Worm (Caenorhabditis elegans) whole organism, young adult: Measurements from ENCODE around the gene pbo-1.
A peak's percentile ranks its signal among the peaks of the same experiment; 100 is the strongest.

Experiments used
- C06A6.2 ChIP-seq: fragments of 200-800 bp; sonication (Bioruptor generic); conservative IDR thresholded peaks from 2 replicates; pipeline ENCODE4 v1.3.6; 2022; ENCODE audit warnings: missing genetic modification characterization, missing compliant biosample characterization
- F57C9.4 ChIP-seq: sonication (generic microtip); optimal IDR thresholded peaks from 2 replicates; lab custom pipeline; 2017; ENCODE audit warnings: mild to moderate bottlenecking, missing genetic modification characterization, missing compliant biosample characterization
- aptf-2 ChIP-seq: fragments of 200-800 bp; sonication (Bioruptor generic); conservative IDR thresholded peaks from 2 replicates; pipeline ENCODE4 v1.3.6; 2022; ENCODE audit warnings: missing genetic modification reagents, missing genetic modification characterization, missing compliant biosample characterization
- aptf-3 ChIP-seq: fragments of 200-800 bp; sonication (Bioruptor generic); IDR thresholded peaks from 2 replicates; pipeline ENCODE4 v1.3.6; 2022; ENCODE audit warnings: missing genetic modification characterization, missing compliant biosample characterization
- attf-5 ChIP-seq: fragments of 200-800 bp; sonication (Bioruptor generic); optimal IDR thresholded peaks from 2 replicates; lab custom pipeline; 2018; ENCODE audit warnings: mild to moderate bottlenecking, missing genetic modification characterization, missing compliant biosample characterization
- cebp-1 ChIP-seq, 2 experiments: fragments of 200-800 bp in 1 of 2; sonication (Bioruptor generic) in 1 of 2; sonication (generic microtip) in 1 of 2; IDR thresholded peaks in 1 of 2; optimal IDR thresholded peaks in 1 of 2; 2 replicates each; pipeline versions ENCODE4 v1.3.6 to Lab custom; 2017 to 2022; ENCODE audit warnings: missing compliant biosample characterization in 2 of 2, missing genetic modification characterization in 2 of 2, mild to moderate bottlenecking in 1 of 2, missing genetic modification reagents in 1 of 2, moderate library complexity in 1 of 2
- ceh-100 ChIP-seq: fragments of 200-800 bp; sonication (Bioruptor generic); IDR thresholded peaks from 2 replicates; pipeline ENCODE4 v1.3.6; 2022; ENCODE audit warnings: missing genetic modification reagents, missing genetic modification characterization, missing compliant biosample characterization
- ceh-27 ChIP-seq: fragments of 200-800 bp; sonication (Bioruptor generic); optimal IDR thresholded peaks from 2 replicates; lab custom pipeline; 2018; ENCODE audit warnings: mild to moderate bottlenecking, missing genetic modification characterization, moderate library complexity, missing compliant biosample characterization
- dox-1 ChIP-seq: fragments of 200-800 bp; sonication (Bioruptor generic); IDR thresholded peaks from 2 replicates; pipeline ENCODE4 v1.3.6; 2022; ENCODE audit warnings: missing genetic modification reagents, missing genetic modification characterization, missing compliant biosample characterization
- dpl-1 ChIP-seq: fragments of 150-350 bp; optimal IDR thresholded peaks from 2 replicates; lab custom pipeline; 2014; ENCODE audit warnings: missing biosample characterization, missing genetic modification reagents, missing genetic modification characterization
- egl-18 ChIP-seq: fragments of 200-800 bp; sonication (Bioruptor generic); IDR thresholded peaks from 2 replicates; pipeline ENCODE4 v1.3.6; 2022; ENCODE audit warnings: missing genetic modification reagents, missing genetic modification characterization, missing compliant biosample characterization
- gei-17 ChIP-seq: fragments of 200-800 bp; sonication (Bioruptor generic); optimal IDR thresholded peaks from 2 replicates; lab custom pipeline; 2018; ENCODE audit warnings: mild to moderate bottlenecking, missing genetic modification characterization, missing compliant biosample characterization
- him-1 ChIP-seq: sonication (generic microtip); optimal IDR thresholded peaks from 2 replicates; lab custom pipeline; 2016; ENCODE audit warnings: missing genotype, missing genetic modification reagents, missing genetic modification characterization, missing compliant biosample characterization
- hmg-1.2 ChIP-seq: fragments of 200-800 bp; sonication (Bioruptor generic); IDR thresholded peaks from 2 replicates; pipeline ENCODE4 v1.3.6; 2022; ENCODE audit warnings: missing genetic modification reagents, missing genetic modification characterization, missing compliant biosample characterization
- let-526 ChIP-seq: fragments of 200-800 bp; sonication (Bioruptor generic); IDR thresholded peaks from 2 replicates; pipeline ENCODE4 v1.3.6; 2022; ENCODE audit warnings: missing genetic modification reagents, missing genetic modification characterization, missing compliant biosample characterization
- lin-40 ChIP-seq: sonication (generic microtip); optimal IDR thresholded peaks from 2 replicates; lab custom pipeline; 2016; ENCODE audit warnings: missing genetic modification characterization, mild to moderate bottlenecking, missing compliant biosample characterization, missing genotype, missing genetic modification reagents
- lir-1 ChIP-seq: fragments of 200-800 bp; sonication (Bioruptor generic); conservative IDR thresholded peaks from 2 replicates; pipeline ENCODE4 v1.3.6; 2022; ENCODE audit warnings: missing genetic modification reagents, missing genetic modification characterization, missing compliant biosample characterization
- lsl-1 ChIP-seq: fragments of 200-800 bp; sonication (Bioruptor generic); optimal IDR thresholded peaks from 2 replicates; lab custom pipeline; 2018; ENCODE audit warnings: mild to moderate bottlenecking, missing genetic modification characterization, moderate library complexity, missing compliant biosample characterization
- lsy-27 ChIP-seq: sonication (generic microtip); optimal IDR thresholded peaks from 2 replicates; lab custom pipeline; 2017; ENCODE audit warnings: missing genetic modification characterization, mild to moderate bottlenecking, missing compliant biosample characterization, antibody characterized with exemption, missing genotype, borderline replicate concordance; ENCODE audit not compliant: insufficient read depth
- madf-6 ChIP-seq: fragments of 200-800 bp; sonication (Bioruptor generic); IDR thresholded peaks from 2 replicates; pipeline ENCODE4 v1.3.6; 2022; ENCODE audit warnings: missing genetic modification reagents, missing genetic modification characterization, missing compliant biosample characterization
- mel-28 ChIP-seq: sonication (generic microtip); optimal IDR thresholded peaks from 2 replicates; lab custom pipeline; 2016; ENCODE audit warnings: borderline replicate concordance, mild to moderate bottlenecking, missing genetic modification characterization, missing compliant biosample characterization
- nfya-2 ChIP-seq: fragments of 200-800 bp; sonication (Bioruptor generic); IDR thresholded peaks from 2 replicates; pipeline ENCODE4 v1.3.6; 2022; ENCODE audit warnings: missing genetic modification reagents, missing genetic modification characterization, missing compliant biosample characterization
- nhr-179 ChIP-seq: sonication (generic microtip); optimal IDR thresholded peaks from 2 replicates; lab custom pipeline; 2016; ENCODE audit warnings: mild to moderate bottlenecking, missing genetic modification characterization, missing compliant biosample characterization
- nhr-80 ChIP-seq: sonication (generic microtip); optimal IDR thresholded peaks from 2 replicates; lab custom pipeline; 2016; ENCODE audit warnings: missing genetic modification characterization, missing compliant biosample characterization
- nhr-90 ChIP-seq: sonication (generic microtip); optimal IDR thresholded peaks from 2 replicates; lab custom pipeline; 2016; ENCODE audit warnings: missing genotype, mild to moderate bottlenecking, missing genetic modification characterization, missing compliant biosample characterization
- pbrm-1 ChIP-seq: fragments of 200-800 bp; sonication (Bioruptor generic); IDR thresholded peaks from 2 replicates; pipeline ENCODE4 v1.3.6; 2022; ENCODE audit warnings: missing genetic modification reagents, missing genetic modification characterization, missing compliant biosample characterization
- rpc-1 ChIP-seq, 2 experiments: fragments of 150-350 bp in 1 of 2; sonication (generic microtip) in 1 of 2; optimal IDR thresholded peaks; 2 replicates each; lab custom pipeline; 2014 to 2018; ENCODE audit warnings: missing biosample characterization in 1 of 2, missing genetic modification characterization in 1 of 2, missing genetic modification reagents in 1 of 2, missing genotype in 1 of 2
- tbp1 ChIP-seq: fragments of 200-800 bp; sonication (Bioruptor generic); optimal IDR thresholded peaks from 2 replicates; lab custom pipeline; 2018; ENCODE audit warnings: mild to moderate bottlenecking, missing genetic modification characterization, missing compliant biosample characterization
- xnd-1 ChIP-seq: sonication (generic microtip); optimal IDR thresholded peaks from 2 replicates; lab custom pipeline; 2016; ENCODE audit warnings: missing genotype, missing genetic modification reagents, missing genetic modification characterization, missing compliant biosample characterization

The pbo-1 gene

DNA sequence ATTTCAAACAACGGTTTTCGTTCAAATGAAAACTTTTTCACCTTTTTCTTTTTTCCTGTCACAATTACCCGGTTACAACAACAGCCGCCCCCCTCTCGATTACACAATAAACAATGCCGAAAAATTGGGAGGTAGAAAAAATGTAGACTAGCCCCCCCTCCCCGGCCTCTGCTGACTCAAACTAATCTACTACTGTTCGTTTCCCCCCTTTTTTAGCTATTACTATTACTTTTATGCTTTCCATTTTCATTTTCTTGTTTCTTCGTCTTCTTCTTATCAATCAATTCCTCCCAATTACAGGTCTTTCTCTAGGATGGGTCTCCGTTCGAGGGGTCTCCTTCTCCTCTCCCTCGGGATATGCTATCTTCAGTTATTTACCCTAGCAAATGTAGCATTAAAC lies 28.5 kb downstream of the pbo-1 start, which contains the start of gene let-805:
TSS of gene let-805 (plus strand) at position 301 of the 400 bp plus-strand sequence.
- TF ChIP-seq nhr-179 (tag; lab: Kevin White, UChicago) (no peak), tbp1 (GFP tag; lab: Kevin White, UChicago) (no peak), egl-18 (no peak)

DNA sequence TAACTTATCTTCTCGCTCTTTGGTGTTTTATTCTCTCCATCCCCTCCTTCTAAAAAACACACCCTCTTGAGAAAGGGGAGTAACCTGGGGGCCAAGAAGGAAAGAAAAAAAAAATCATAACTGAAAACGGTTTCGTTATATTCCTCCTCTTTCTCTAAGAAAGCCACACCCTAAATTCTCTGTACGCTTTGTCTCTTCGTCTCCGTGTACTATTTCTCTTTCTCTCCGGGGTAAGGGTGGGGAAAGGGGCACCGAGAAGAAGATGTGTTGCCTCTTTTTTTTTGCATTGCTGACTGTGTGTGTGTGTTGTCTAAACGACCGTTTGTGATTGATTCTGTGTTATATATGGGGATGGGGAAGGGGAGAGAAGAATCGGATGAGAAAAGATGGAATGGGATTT lies 30.1 kb downstream of the pbo-1 start:
- no peak for TF ChIP-seq lir-1 (GFP tag; lab: Robert Waterston, UW)
- peak; percentile 1 for TF ChIP-seq lin-40 (tag; lab: Kevin White, UChicago)
- TF ChIP-seq, all 124 proteins: peak for 1

DNA sequence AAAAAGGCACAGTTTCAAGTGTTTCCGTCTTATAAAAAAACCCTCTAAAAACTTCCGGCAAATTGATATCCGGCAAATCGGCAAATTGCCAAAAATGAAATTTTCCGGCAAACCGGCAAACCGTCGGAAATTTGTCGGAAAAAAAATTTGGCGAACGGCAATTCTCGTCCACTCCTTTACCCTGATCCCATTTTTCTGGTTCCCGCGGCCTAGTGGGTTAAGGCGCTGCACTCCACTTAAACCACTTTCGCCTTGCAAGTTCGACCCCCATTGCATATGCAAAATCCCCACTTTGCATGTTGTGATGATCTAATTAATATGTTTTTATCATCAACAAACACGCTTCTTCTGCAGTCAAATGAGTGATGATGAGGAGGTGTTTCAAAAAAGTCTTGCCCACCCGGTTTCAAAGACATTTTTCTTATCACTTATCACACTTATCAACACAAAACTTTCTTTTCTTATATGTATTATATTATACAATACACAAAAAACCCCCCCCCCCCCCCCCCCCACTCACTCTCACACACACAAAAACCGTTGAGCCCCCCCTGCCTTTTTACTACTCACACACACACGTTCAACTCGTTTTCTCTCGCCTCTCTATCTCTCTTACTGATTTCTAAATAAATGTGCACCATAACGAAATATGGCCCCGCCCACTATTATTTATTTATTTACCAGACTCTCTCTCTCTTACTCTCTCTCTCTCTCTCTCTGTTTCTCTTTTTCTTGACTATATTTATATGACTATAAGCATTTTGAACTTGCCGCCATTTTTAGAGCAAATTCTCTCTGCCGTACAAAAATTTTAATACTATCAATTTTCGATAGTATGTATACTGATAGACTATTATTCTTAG lies 33.3 kb downstream of the pbo-1 start:
- TF ChIP-seq let-526 (GFP tag; lab: Robert Waterston, UW), result no peak
- no peak for TF ChIP-seq lsl-1 (GFP tag; lab: Kevin White, UChicago)
- TF ChIP-seq tbp1 (GFP tag; lab: Kevin White, UChicago), result peak; percentile 76
- TF ChIP-seq cebp-1 (GFP tag; IDR thresholded peaks at IDR 0.05; lab: Robert Waterston, UW), result no peak
- TF ChIP-seq cebp-1 (tag; optimal IDR thresholded peaks at IDR 0.05; lab: Kevin White, UChicago), result peak; percentile 11
- TF ChIP-seq rpc-1 (optimal IDR thresholded peaks at IDR 0.05; lab: Kevin White, UChicago), result no peak
- peak; percentile 54 for TF ChIP-seq rpc-1 (tag; optimal IDR thresholded peaks at IDR 0.05; lab: Kevin White, UChicago)

DNA sequence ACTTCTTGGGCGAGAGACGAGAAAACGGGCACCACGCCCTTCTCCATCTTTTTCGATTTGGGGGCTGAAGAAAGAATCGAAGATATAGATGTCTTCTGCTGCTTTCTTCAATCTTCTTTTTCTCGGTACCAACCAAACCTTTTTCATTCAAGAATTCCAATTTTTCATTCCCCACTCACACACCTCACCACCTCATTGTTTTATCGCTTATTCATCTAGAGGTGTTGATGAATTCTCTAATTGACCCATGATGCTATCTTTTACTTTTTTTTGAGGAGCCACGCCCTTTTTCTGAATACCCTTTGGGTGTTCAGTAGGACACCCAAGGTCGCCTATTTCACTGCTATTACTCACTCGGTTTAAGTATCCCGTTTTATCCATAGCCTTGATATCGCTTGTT lies 34.7 kb downstream of the pbo-1 start:
- TF ChIP-seq C06A6.2 (GFP tag; lab: Robert Waterston, UW), result no peak
- no peak for TF ChIP-seq him-1 (tag; lab: Kevin White, UChicago)
- TF ChIP-seq lsy-27 (tag; lab: Kevin White, UChicago), result no peak
- no peak for TF ChIP-seq madf-6
- no peak for TF ChIP-seq pbrm-1
- TF ChIP-seq F57C9.4 (tag; lab: Kevin White, UChicago), result no peak
- TF ChIP-seq dox-1, result no peak
- TF ChIP-seq attf-5 (GFP tag; lab: Kevin White, UChicago), result no peak
- no peak for TF ChIP-seq cebp-1 (GFP tag; IDR thresholded peaks at IDR 0.05; lab: Robert Waterston, UW)
- TF ChIP-seq cebp-1 (tag; optimal IDR thresholded peaks at IDR 0.05; lab: Kevin White, UChicago), result no peak

DNA sequence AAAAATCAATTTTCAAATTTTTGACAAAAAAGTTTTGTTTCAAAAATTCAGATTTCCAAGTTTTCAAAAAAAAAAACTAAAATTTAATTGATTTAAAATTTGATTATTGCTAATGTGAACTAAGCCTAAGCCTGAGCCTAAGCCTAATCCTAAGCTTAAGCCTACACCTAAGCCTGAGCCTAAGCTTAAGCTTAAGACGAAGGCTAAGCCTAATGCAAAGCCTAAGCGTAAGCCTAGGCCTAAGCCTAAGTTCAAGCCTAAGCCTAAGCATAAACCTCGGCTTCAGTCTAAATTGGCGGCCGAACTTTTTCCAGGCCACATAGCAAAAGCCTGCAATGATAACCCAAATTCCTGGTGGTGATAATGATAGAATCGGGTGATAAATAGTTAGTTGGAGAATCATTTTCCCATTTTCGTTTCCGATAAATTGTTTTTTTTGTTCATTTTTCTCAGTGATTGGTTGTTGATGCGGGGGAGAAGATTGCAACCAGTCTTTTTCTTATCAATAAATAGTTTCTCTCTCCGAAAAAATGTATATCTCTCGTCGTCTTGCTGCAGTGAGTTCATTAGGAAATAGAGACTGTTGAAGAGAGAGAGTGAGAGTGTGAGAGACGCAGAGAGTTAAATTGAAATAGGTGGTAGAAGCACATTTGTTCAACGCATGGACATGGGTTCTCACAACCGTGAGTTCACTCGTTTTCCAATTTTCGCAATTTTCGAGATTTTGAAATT lies 38.9 kb downstream of the pbo-1 start:
- TF ChIP-seq hmg-1.2 (GFP tag; lab: Robert Waterston, UW) (peak; percentile 52), mel-28 (tag; lab: Kevin White, UChicago) (no peak), aptf-3 (GFP tag; lab: Robert Waterston, UW) (no peak), nfya-2 (no peak), dpl-1 (GFP tag; lab: Kevin White, UChicago) (no peak), gei-17 (no peak), ceh-27 (no peak), ceh-100 (GFP tag; lab: Robert Waterston, UW) (no peak), aptf-2 (GFP tag; lab: Robert Waterston, UW) (no peak), nhr-90 (tag; lab: Kevin White, UChicago) (no peak), dox-1 (no peak), nhr-80 (peak; percentile 73), xnd-1 (tag; lab: Kevin White, UChicago) (no peak)
